Worm (Caenorhabditis elegans): ENCODE data around the gene sco-1.

DNA sequence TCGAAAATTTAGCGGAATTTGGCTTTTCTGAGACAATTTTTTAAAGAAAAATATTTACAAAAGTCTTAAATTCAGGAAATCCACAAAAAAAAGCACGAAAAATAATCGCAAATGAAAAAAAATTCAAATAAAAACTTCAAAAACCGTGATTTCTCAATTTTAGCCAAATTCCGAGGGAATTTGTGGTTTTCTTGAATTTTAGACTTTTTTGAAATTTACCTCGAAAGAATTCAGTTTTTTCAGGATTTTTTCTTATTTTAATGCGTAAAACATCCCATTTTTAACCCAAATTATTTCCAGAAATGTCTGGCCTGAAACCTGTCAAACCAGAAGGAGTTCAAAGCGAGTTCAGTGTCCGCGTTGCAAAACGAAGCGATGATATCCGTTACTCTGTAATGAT, 1.9 kb downstream of the sco-1 start, which contains the start of gene gtf-2F1:
- TF ChIP-seq skn-1 (tag; optimal IDR thresholded peaks at IDR 0.05), result no peak
- no peak for TF ChIP-seq zag-1 (tag; optimal IDR thresholded peaks at IDR 0.05)
- no peak for TF ChIP-seq unc-62 (GFP tag; optimal IDR thresholded peaks at IDR 0.05)
- no peak for TF ChIP-seq F13H6.1 (tag; optimal IDR thresholded peaks at IDR 0.05)
- TF ChIP-seq lsy-2 (tag; optimal IDR thresholded peaks at IDR 0.05), result no peak
- no peak for TF ChIP-seq snpc-4 (tag; optimal IDR thresholded peaks at IDR 0.05)
- TF ChIP-seq R02D3.7 (tag; optimal IDR thresholded peaks at IDR 0.05), result no peak

All from whole organism, L2 larva.